Fruit fly (Drosophila melanogaster): ENCODE results near the gene Cyp6a16.

Gene Cyp6a16

DNA sequence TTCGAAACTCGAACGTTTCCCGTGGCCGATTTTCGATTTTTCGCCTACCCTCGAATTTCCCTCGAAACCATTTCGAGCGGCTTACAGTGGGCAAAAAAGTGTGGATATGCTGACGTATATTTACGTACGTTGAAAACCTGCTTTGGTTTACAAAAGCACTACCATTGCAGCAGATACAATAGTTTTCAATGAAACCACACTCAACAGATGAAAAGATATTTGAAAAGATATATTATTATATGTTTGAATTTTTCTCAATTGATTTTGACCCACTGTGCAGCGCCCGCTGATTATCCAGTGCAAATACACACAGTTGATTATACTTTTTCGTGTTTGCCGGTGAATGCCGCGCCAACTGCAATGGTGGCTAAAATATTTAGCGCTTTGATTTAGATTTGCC is 13.5 kb downstream of the Cyp6a16 start (continued):
- no peak for TF ChIP-seq pnt (GFP tag; optimal IDR thresholded peaks at IDR 0.05)
- TF ChIP-seq H15 (GFP tag; IDR thresholded peaks at IDR 0.05) = no peak
- no peak for TF ChIP-seq kni (GFP tag; optimal IDR thresholded peaks at IDR 0.05)
- TF ChIP-seq CG8924 (tag; optimal IDR thresholded peaks at IDR 0.05) = peak; percentile 37
- TF ChIP-seq hkb (optimal IDR thresholded peaks at IDR 0.05) = no peak
- TF ChIP-seq hkb (GFP tag; IDR thresholded peaks at IDR 0.05) = no peak
- no peak for TF ChIP-seq CG1832 (GFP tag; optimal IDR thresholded peaks at IDR 0.05)
- TF ChIP-seq grn (GFP tag; optimal IDR thresholded peaks at IDR 0.05) = no peak
- TF ChIP-seq vfl (GFP tag; optimal IDR thresholded peaks at IDR 0.05) = no peak
- TF ChIP-seq Ets65A (GFP tag) = peak; percentile 78
- TF ChIP-seq Sin3A (optimal IDR thresholded peaks at IDR 0.05) = no peak
- no peak for TF ChIP-seq Gsc (GFP tag; IDR thresholded peaks at IDR 0.05)
- no peak for TF ChIP-seq cato (GFP tag; optimal IDR thresholded peaks at IDR 0.05; ENCODE audit: borderline replicate concordance)
- no peak for TF ChIP-seq crc (GFP tag; optimal IDR thresholded peaks at IDR 0.05)
- TF ChIP-seq Kr (GFP tag; optimal IDR thresholded peaks at IDR 0.05) = no peak
- no peak for TF ChIP-seq CG2712 (tag; optimal IDR thresholded peaks at IDR 0.05)
- no peak for TF ChIP-seq CG3838 (GFP tag; optimal IDR thresholded peaks at IDR 0.05)
- no peak for TF ChIP-seq CG4617 (GFP tag; optimal IDR thresholded peaks at IDR 0.05; ENCODE audit: borderline replicate concordance)
- TF ChIP-seq Atf6 (GFP tag; IDR thresholded peaks at IDR 0.05) = no peak
- no peak for TF ChIP-seq Fer2 (tag; optimal IDR thresholded peaks at IDR 0.05)
- TF ChIP-seq Gug (GFP tag; IDR thresholded peaks at IDR 0.05) = no peak
- TF ChIP-seq CoRest (tag; optimal IDR thresholded peaks at IDR 0.05) = peak; percentile 26
- no peak for TF ChIP-seq gce (GFP tag; IDR thresholded peaks at IDR 0.05)
- no peak for TF ChIP-seq CG5953 (GFP tag; IDR thresholded peaks at IDR 0.05)
- no peak for TF ChIP-seq CG1792 (GFP tag; optimal IDR thresholded peaks at IDR 0.05)
- TF ChIP-seq corto (GFP tag; optimal IDR thresholded peaks at IDR 0.05) = no peak
- TF ChIP-seq CG8359 (GFP tag; optimal IDR thresholded peaks at IDR 0.05; ENCODE audit: borderline replicate concordance) = peak; percentile 54
- TF ChIP-seq scrt (GFP tag; optimal IDR thresholded peaks at IDR 0.05) = no peak
- TF ChIP-seq CG32532 (GFP tag; IDR thresholded peaks at IDR 0.05) = peak; percentile 8; the same call in 1 of the 2 replicates
- no peak for TF ChIP-seq CG16779 (GFP tag; IDR thresholded peaks at IDR 0.05)
- TF ChIP-seq dm (GFP tag; optimal IDR thresholded peaks at IDR 0.05) = no peak
- TF ChIP-seq dati (GFP tag; IDR thresholded peaks at IDR 0.05) = 0 out of 2 replicates have a peak, but pooled peaks have one; percentile 3
- TF ChIP-seq CG10147 (GFP tag; optimal IDR thresholded peaks at IDR 0.05) = peak; percentile 19
- TF ChIP-seq CG9437 (GFP tag; optimal IDR thresholded peaks at IDR 0.05) = no peak
- no peak for TF ChIP-seq CG2202 (tag; optimal IDR thresholded peaks at IDR 0.05)
- peak; percentile 60 for TF ChIP-seq lab (GFP tag; optimal IDR thresholded peaks at IDR 0.05)
- no peak for TF ChIP-seq CG9215 (GFP tag; IDR thresholded peaks at IDR 0.05)
- no peak for TF ChIP-seq otp (GFP tag; IDR thresholded peaks at IDR 0.05)
- no peak for TF ChIP-seq Poxn (GFP tag; IDR thresholded peaks at IDR 0.05)
- TF ChIP-seq Sox102F (GFP tag; optimal IDR thresholded peaks at IDR 0.05) = peak; percentile 53
- peak; percentile 32 for TF ChIP-seq bcd (GFP tag; optimal IDR thresholded peaks at IDR 0.05)
- TF ChIP-seq CG6654 (GFP tag; optimal IDR thresholded peaks at IDR 0.05) = no peak
- no peak for TF ChIP-seq CG17328 (GFP tag; IDR thresholded peaks at IDR 0.05)
- TF ChIP-seq CG31441 (GFP tag; IDR thresholded peaks at IDR 0.05) = peak; percentile 56
- no peak for TF ChIP-seq CG12236 (GFP tag; optimal IDR thresholded peaks at IDR 0.05)
- no peak for TF ChIP-seq CG17802 (tag; optimal IDR thresholded peaks at IDR 0.05)
- no peak for TF ChIP-seq CG14014 (GFP tag; IDR thresholded peaks at IDR 0.05)
- TF ChIP-seq btn (GFP tag; optimal IDR thresholded peaks at IDR 0.05) = no peak
- no peak for TF ChIP-seq seq (GFP tag; IDR thresholded peaks at IDR 0.05)
- no peak for TF ChIP-seq rib (GFP tag; IDR thresholded peaks at IDR 0.05)
- TF ChIP-seq dmrt99B (tag; optimal IDR thresholded peaks at IDR 0.05) = peak; percentile 67
- TF ChIP-seq CG17912 (GFP tag; optimal IDR thresholded peaks at IDR 0.05) = no peak
- TF ChIP-seq gem (tag; optimal IDR thresholded peaks at IDR 0.05) = peak; percentile 66

Measured in whole organism, embryonic.